Worm (Caenorhabditis elegans) whole organism, L3 larva: ENCODE data around the gene T28C12.6.

Source experiments
- ZK546.5 ChIP-seq: sonication (generic microtip); optimal IDR thresholded peaks from 2 replicates; lab custom pipeline; 2017; ENCODE audit warnings: missing biosample characterization, missing genetic modification characterization
- ama-1 ChIP-seq: fragments of 150-350 bp; optimal IDR thresholded peaks from 2 replicates; lab custom pipeline; 2018
- ceh-28 ChIP-seq: fragments of 150-350 bp; optimal IDR thresholded peaks from 2 replicates; lab custom pipeline; 2014; ENCODE audit warnings: missing biosample characterization, missing genetic modification reagents, missing genetic modification characterization
- ceh-82 ChIP-seq: fragments of 150-350 bp; optimal IDR thresholded peaks from 2 replicates; lab custom pipeline; 2014; ENCODE audit warnings: missing biosample characterization, missing genetic modification characterization
- ceh-9 ChIP-seq: sonication (generic microtip); optimal IDR thresholded peaks from 2 replicates; lab custom pipeline; 2018; ENCODE audit warnings: missing biosample characterization, missing genetic modification characterization
- daf-12 ChIP-seq: fragments of 150-350 bp; optimal IDR thresholded peaks from 2 replicates; lab custom pipeline; 2014; ENCODE audit warnings: missing biosample characterization, missing genetic modification reagents, missing genetic modification characterization
- egl-27 ChIP-seq: sonication (generic microtip); optimal IDR thresholded peaks from 4 replicates; lab custom pipeline; 2017; ENCODE audit warnings: missing biosample characterization, missing genetic modification reagents, missing genetic modification characterization
- egl-5 ChIP-seq: fragments of 150-350 bp; optimal IDR thresholded peaks from 2 replicates; lab custom pipeline; 2017; ENCODE audit warnings: missing biosample characterization, missing genetic modification reagents, missing genetic modification characterization, inconsistent platforms
- elt-1 ChIP-seq: fragments of 150-350 bp; optimal IDR thresholded peaks from 2 replicates; lab custom pipeline; 2014; ENCODE audit warnings: missing biosample characterization, missing genetic modification characterization
- elt-2 ChIP-seq: sonication (generic microtip); optimal IDR thresholded peaks from 2 replicates; lab custom pipeline; 2016; ENCODE audit warnings: missing genetic modification reagents, mild to moderate bottlenecking, missing genetic modification characterization, missing compliant biosample characterization
- elt-3 ChIP-seq, 3 experiments: fragments of 150-350 bp in 1 of 3; sonication (generic microtip) in 2 of 3; optimal IDR thresholded peaks; 2 replicates in 2 of 3; 4 replicates in 1 of 3; lab custom pipeline; 2014 to 2017; ENCODE audit warnings: missing biosample characterization in 3 of 3, missing genetic modification characterization in 3 of 3
- eor-1 ChIP-seq, 2 experiments: fragments of 150-350 bp; optimal IDR thresholded peaks; 2 replicates each; lab custom pipeline; 2014 to 2018; ENCODE audit warnings: missing biosample characterization in 2 of 2, missing genetic modification characterization in 2 of 2
- fkh-10 ChIP-seq: sonication (generic microtip); optimal IDR thresholded peaks from 2 replicates; lab custom pipeline; 2017; ENCODE audit warnings: missing biosample characterization, missing genetic modification reagents, missing genetic modification characterization
- fkh-2 ChIP-seq: fragments of 150-350 bp; optimal IDR thresholded peaks from 2 replicates; lab custom pipeline; 2014; ENCODE audit warnings: missing biosample characterization, missing genetic modification reagents, missing genetic modification characterization
- jun-1 ChIP-seq: fragments of 150-350 bp; optimal IDR thresholded peaks from 2 replicates; lab custom pipeline; 2014; ENCODE audit warnings: missing biosample characterization, missing genetic modification reagents, missing genetic modification characterization
- lin-15B ChIP-seq: fragments of 150-350 bp; optimal IDR thresholded peaks from 2 replicates; lab custom pipeline; 2014; ENCODE audit warnings: missing biosample characterization, missing genetic modification characterization
- lin-39 ChIP-seq: fragments of 150-350 bp; optimal IDR thresholded peaks from 2 replicates; lab custom pipeline; 2018; ENCODE audit warnings: missing biosample characterization, missing genetic modification reagents, missing genetic modification characterization
- lsy-12 ChIP-seq: sonication (generic microtip); optimal IDR thresholded peaks from 2 replicates; lab custom pipeline; 2016; ENCODE audit warnings: mild to moderate bottlenecking, missing genetic modification characterization, missing compliant biosample characterization
- mml-1 ChIP-seq: fragments of 150-350 bp; sonication (generic microtip); optimal IDR thresholded peaks from 3 replicates; lab custom pipeline; 2014; ENCODE audit warnings: missing biosample characterization, missing genetic modification characterization
- nhr-12 ChIP-seq: fragments of 150-350 bp; optimal IDR thresholded peaks from 2 replicates; lab custom pipeline; 2014; ENCODE audit warnings: missing biosample characterization, missing genetic modification characterization
- nhr-23 ChIP-seq: fragments of 150-350 bp; optimal IDR thresholded peaks from 2 replicates; lab custom pipeline; 2014; ENCODE audit warnings: missing biosample characterization, missing genetic modification reagents, missing genetic modification characterization
- nhr-25 ChIP-seq: sonication (generic microtip); optimal IDR thresholded peaks from 2 replicates; lab custom pipeline; 2017; ENCODE audit warnings: missing biosample characterization, missing genetic modification characterization
- nhr-28 ChIP-seq: fragments of 150-350 bp; optimal IDR thresholded peaks from 2 replicates; lab custom pipeline; 2014; ENCODE audit warnings: missing biosample characterization, missing genetic modification characterization
- nhr-43 ChIP-seq: sonication (generic microtip); optimal IDR thresholded peaks from 2 replicates; lab custom pipeline; 2016; ENCODE audit warnings: mild to moderate bottlenecking, missing genetic modification characterization, missing compliant biosample characterization; ENCODE audit not compliant: poor library complexity, severe bottlenecking
- nhr-67 ChIP-seq: fragments of 150-350 bp; optimal IDR thresholded peaks from 2 replicates; lab custom pipeline; 2014; ENCODE audit warnings: missing biosample characterization, missing genetic modification characterization
- nhr-76 ChIP-seq: fragments of 150-350 bp; sonication (generic microtip); optimal IDR thresholded peaks from 5 replicates; lab custom pipeline; 2014; ENCODE audit warnings: missing biosample characterization, missing genetic modification characterization
- pha-4 ChIP-seq: fragments of 150-350 bp; optimal IDR thresholded peaks from 2 replicates; lab custom pipeline; 2014; ENCODE audit warnings: missing biosample characterization, missing genetic modification reagents, missing genetic modification characterization
- sea-2 ChIP-seq: fragments of 150-350 bp; sonication (generic microtip); optimal IDR thresholded peaks from 4 replicates; lab custom pipeline; 2014; ENCODE audit warnings: missing biosample characterization, missing genetic modification reagents, missing genetic modification characterization
- skn-1 ChIP-seq: fragments of 150-350 bp; optimal IDR thresholded peaks from 2 replicates; lab custom pipeline; 2014; ENCODE audit warnings: missing biosample characterization, missing genetic modification characterization
- tbx-2 ChIP-seq: sonication (generic microtip); optimal IDR thresholded peaks from 2 replicates; lab custom pipeline; 2016; ENCODE audit warnings: mild to moderate bottlenecking, missing genetic modification characterization, missing compliant biosample characterization
- zag-1 ChIP-seq: fragments of 150-350 bp; optimal IDR thresholded peaks from 2 replicates; lab custom pipeline; 2014; ENCODE audit warnings: missing biosample characterization, missing genetic modification characterization

Gene T28C12.6

DNA sequence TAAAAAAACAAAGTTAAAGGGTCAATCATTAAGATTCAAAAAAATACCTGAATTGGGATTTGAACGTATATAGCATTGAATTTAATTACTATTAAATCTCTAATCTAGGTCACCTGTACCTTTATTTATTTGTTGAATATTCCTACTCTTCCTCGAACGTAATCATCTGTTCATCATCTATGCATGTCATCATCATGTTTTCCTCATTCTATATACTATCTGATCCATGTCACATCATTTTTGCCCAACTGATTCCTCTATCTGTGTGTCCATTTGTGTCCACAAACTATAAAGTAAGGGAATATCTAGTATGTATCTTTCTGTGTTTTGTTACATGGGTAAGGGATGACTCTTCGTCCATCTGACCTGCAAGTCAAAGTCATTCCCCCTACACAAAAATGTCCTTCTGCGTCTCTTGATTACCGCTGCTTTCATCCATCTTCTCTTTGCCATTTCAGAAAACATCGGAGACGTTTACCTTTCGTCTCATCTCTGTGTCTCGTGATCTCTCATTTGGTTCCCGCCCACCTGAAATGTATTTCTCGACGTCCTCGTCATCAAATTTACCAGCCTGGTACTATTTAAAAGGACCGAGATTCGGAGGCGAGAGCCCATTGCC, 13.1 kb downstream of the T28C12.6 start:
- TF ChIP-seq pha-4 (tag; lab: Kevin White, UChicago): no peak
- peak; percentile 53 for TF ChIP-seq nhr-23 (tag; lab: Kevin White, UChicago)
- peak; percentile 20 for TF ChIP-seq nhr-43 (tag; lab: Kevin White, UChicago)
- TF ChIP-seq nhr-25 (tag; lab: Kevin White, UChicago): peak; percentile 68
- no peak for TF ChIP-seq elt-2 (tag; lab: Kevin White, UChicago)
- TF ChIP-seq ama-1: no peak
- TF ChIP-seq nhr-28 (tag; lab: Kevin White, UChicago): no peak
- TF ChIP-seq nhr-67: no peak
- TF ChIP-seq, all 47 proteins: peak for 3

DNA sequence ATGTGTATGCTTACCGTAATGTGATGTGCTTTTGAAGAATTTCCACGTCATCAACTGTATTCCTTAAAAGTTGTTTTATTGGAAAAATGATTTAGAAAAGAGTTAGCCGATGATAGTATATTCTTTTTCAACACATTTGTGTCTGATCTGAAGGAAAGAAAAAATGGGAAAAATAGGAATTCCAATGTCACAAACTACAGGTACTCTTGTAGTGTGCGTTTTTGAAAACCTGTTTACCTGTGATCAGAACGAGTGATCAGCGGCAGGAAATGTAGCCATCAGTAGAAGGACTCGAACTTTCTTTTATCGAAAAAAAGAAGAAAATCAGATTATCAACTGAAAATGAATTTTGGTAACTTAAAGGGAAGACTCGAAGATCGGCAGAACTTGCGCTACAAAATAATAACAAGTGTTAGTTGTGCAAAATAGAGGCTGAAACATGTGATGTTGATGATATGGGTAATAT, 14.2 kb downstream of the T28C12.6 start, which contains the start of gene T28C12.15:
T28C12.15 (minus strand) TSS at position 51 of the 466 bp plus-strand sequence.
- TF ChIP-seq nhr-25 (tag; lab: Kevin White, UChicago) (no peak), nhr-23 (tag; lab: Kevin White, UChicago) (no peak), ceh-28 (tag; lab: Kevin White, UChicago) (no peak), elt-2 (tag; lab: Kevin White, UChicago) (no peak), fkh-10 (GFP tag; lab: Kevin White, UChicago) (no peak), elt-3 (tag; optimal IDR thresholded peaks at IDR 0.05; lab: Kevin White, UChicago) (no peak), nhr-76 (tag; lab: Kevin White, UChicago) (no peak), elt-1 (tag; lab: Kevin White, UChicago) (no peak), sea-2 (GFP tag; lab: Kevin White, UChicago) (no peak), ZK546.5 (no peak), lin-15B (no peak)

DNA sequence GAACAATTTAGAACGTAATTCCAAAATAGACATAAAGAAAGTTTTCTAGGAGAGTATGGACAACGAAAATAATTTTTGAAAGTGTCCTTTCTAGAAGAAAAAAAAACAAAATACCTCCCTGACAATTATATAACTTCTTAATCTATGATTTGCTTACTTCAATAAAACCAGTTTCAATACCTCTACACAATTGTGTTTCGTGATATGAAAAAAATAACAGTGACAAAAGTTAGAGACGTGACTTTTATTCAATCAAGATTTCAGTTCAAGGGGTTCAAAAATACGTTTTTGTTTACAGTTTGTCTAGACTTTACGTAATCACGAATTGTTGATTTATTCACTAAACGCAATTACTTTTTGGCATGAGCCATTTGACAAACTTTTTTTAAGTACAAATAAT, 14.6 kb downstream of the T28C12.6 start:
- no peak for TF ChIP-seq fkh-10 (GFP tag; lab: Kevin White, UChicago)

DNA sequence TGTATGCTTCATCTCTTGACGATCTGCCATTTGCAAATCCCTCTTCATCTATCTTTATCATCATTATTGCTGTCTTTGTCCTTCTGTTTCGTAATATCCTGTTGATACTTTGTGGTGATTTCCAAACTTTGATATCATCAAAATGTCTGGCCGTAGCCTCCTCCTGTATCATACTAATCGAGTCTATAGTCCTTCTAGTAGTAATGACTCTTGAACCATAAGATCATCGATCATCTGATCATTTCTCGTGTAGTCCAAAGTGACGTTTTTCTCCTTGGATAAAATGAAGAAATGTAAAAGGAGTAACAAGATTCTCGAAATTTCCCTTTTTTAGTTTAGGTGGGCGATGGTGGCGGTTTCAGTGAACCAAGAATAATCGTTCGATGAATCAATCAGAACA, 16.6 kb downstream of the T28C12.6 start:
- TF ChIP-seq elt-3 (tag; optimal IDR thresholded peaks at IDR 0.05; lab: Kevin White, UChicago) (peak in 1 of 3 experiments; percentile 36), nhr-25 (tag; lab: Kevin White, UChicago) (peak; percentile 18), nhr-43 (tag; lab: Kevin White, UChicago) (peak; percentile 44), daf-12 (tag; lab: Kevin White, UChicago) (no peak), jun-1 (tag; lab: Kevin White, UChicago) (no peak), egl-27 (tag; lab: Kevin White, UChicago) (no peak)
- TF ChIP-seq, all 47 proteins: peak for 3

DNA sequence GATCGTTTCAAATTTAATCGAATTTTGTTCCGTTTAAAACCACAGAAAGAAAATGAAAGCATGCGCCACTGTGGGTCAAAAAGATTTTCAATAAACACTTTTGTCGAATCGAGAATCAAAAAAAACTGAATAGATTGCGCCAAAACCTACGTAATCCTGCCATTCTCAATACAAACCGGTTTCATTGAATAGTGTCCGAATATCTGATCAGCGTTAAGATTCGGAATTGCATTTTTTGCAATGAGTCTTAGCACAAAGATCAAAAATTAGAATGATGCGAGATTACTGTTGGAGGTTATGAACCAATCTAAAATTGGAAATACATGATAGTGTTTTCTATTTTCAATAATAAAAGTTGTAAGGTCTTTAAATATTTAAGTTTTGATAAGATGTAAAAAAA, 18.0 kb downstream of the T28C12.6 start:
- TF ChIP-seq mml-1 (no peak), elt-1 (tag; lab: Kevin White, UChicago) (peak; percentile 0), egl-27 (tag; lab: Kevin White, UChicago) (no peak), nhr-67 (no peak), eor-1 (tag; optimal IDR thresholded peaks at IDR 0.05; lab: Kevin White, UChicago) (no peak), egl-5 (tag; lab: Kevin White, UChicago) (no peak), nhr-25 (tag; lab: Kevin White, UChicago) (peak; percentile 45), lin-39 (tag; lab: Kevin White, UChicago) (no peak), jun-1 (tag; lab: Kevin White, UChicago) (no peak), nhr-43 (tag; lab: Kevin White, UChicago) (peak; percentile 34)
- TF ChIP-seq, all 47 proteins: peak for 3

DNA sequence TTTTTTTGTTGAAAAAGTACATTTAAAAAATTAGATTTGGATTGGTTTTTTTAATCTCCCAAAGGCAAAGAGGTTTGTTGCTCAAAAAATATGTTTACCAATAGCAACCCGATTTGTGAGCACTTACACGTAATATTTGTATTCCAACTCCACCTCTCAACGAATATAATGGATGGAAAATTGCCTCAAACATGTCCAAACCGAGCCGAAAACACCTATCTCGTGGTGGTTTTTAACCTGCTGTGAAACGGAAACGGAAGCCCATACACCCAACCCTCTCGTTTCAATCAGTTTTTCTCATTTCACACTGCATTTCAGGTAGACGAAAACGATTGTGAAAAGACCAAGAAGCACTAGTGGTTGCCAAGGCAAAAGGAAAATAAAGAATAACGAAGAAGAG, 19.3 kb downstream of the T28C12.6 start, which contains the start of gene cest-24:
cest-24 (plus strand) TSS at position 301 of the 400 bp plus-strand sequence.
- TF ChIP-seq lsy-12 (no peak), ceh-82 (no peak), nhr-43 (tag; lab: Kevin White, UChicago) (no peak), pha-4 (tag; lab: Kevin White, UChicago) (no peak), zag-1 (tag; lab: Kevin White, UChicago) (no peak), tbx-2 (tag; lab: Kevin White, UChicago) (no peak), nhr-12 (tag; lab: Kevin White, UChicago) (no peak), skn-1 (tag; lab: Kevin White, UChicago) (no peak), fkh-2 (tag; lab: Kevin White, UChicago) (no peak), ceh-9 (tag; lab: Kevin White, UChicago) (no peak)
